Fruit fly (Drosophila melanogaster): ENCODE measurements around the gene CG9521.
A peak's percentile ranks its signal among the peaks of the same experiment; 100 is the strongest.

Gene CG9521

DNA sequence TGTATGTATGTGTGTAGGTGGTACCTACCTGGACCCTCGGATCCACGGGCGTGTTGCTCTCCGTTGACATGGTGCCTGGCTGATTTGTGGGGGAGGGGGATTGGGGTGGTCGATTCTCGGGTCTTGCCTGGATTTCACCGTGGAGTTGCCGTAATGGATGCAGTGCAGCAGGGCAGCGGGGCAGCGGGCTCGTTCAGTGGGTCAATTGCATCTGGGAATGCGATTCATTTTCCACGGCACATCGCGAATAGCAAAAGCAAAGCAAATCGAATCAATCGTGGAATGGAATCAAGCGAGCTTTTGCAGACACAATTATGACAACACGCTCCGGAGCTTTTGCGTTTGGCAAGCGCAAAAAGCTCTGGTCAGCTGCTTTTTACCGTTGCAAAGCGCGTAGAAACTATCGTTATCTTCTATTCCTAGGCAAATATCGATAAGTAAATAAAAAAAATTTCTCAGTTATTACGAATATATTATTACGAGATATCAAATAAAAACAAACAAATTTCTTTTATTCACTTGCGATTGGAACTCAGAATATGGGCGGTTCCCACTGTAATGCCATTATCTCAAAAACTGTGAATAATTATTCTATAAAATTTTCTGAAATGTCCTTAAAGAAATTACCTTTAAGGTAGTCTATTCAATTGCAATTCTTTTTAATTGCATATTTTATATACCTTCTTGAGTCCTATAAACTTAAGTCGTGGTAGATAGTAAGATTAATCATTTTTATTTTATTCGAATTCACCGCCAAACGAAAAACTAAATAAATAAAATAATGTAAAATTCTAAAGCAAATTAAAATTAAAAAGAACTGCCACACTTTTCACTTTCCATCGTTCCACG is 21.1 kb downstream of the CG9521 start, which contains the start of gene CG14408 (continued):
- TF ChIP-seq kah (GFP tag; optimal IDR thresholded peaks at IDR 0.05): no peak
- TF ChIP-seq gcm2 (GFP tag; optimal IDR thresholded peaks at IDR 0.05): no peak
- TF ChIP-seq Ravus (GFP tag; IDR thresholded peaks at IDR 0.05): no peak
- peak; percentile 33; the same call in 2 of the 3 replicates for TF ChIP-seq knrl (GFP tag; IDR thresholded peaks at IDR 0.05; ENCODE audit: partially characterized antibody)
- TF ChIP-seq klu (GFP tag; IDR thresholded peaks at IDR 0.05): no peak
- no peak for TF ChIP-seq CG12744 (GFP tag; optimal IDR thresholded peaks at IDR 0.05)
- no peak for TF ChIP-seq tin (GFP tag; optimal IDR thresholded peaks at IDR 0.05)
- TF ChIP-seq CG17829 (tag; optimal IDR thresholded peaks at IDR 0.05): no peak
- peak; percentile 77 for TF ChIP-seq CG13287 (GFP tag; IDR thresholded peaks at IDR 0.05; ENCODE audit: partially characterized antibody)
- peak; percentile 5 for TF ChIP-seq CG2120 (GFP tag; optimal IDR thresholded peaks at IDR 0.05)
- no peak for TF ChIP-seq dpn (GFP tag; optimal IDR thresholded peaks at IDR 0.05)
- no peak for TF ChIP-seq cwo (GFP tag; optimal IDR thresholded peaks at IDR 0.05)
- TF ChIP-seq sna (GFP tag; IDR thresholded peaks at IDR 0.05; ENCODE audit: partially characterized antibody): peak; percentile 54
- TF ChIP-seq sob (GFP tag; IDR thresholded peaks at IDR 0.05): no peak
- no peak for TF ChIP-seq usp (GFP tag; optimal IDR thresholded peaks at IDR 0.05)
- TF ChIP-seq CG18476 (GFP tag; optimal IDR thresholded peaks at IDR 0.05): no peak
- TF ChIP-seq CG17328 (GFP tag; IDR thresholded peaks at IDR 0.05): no peak
- peak; percentile 11 for TF ChIP-seq CG30403 (GFP tag; optimal IDR thresholded peaks at IDR 0.05)
- no peak for TF ChIP-seq CG10147 (GFP tag; optimal IDR thresholded peaks at IDR 0.05)
- no peak for TF ChIP-seq CG1792 (GFP tag; optimal IDR thresholded peaks at IDR 0.05)
- peak; percentile 10 for TF ChIP-seq CG7556 (GFP tag; optimal IDR thresholded peaks at IDR 0.05)
- no peak for TF ChIP-seq CG4328 (GFP tag; optimal IDR thresholded peaks at IDR 0.05)
- TF ChIP-seq CG10267 (tag; optimal IDR thresholded peaks at IDR 0.05): peak; percentile 25
- TF ChIP-seq Hsf (GFP tag; optimal IDR thresholded peaks at IDR 0.05): no peak
- peak; percentile 53; the same call in 1 of the 2 replicates for TF ChIP-seq MBD-R2 (GFP tag; IDR thresholded peaks at IDR 0.05)
- peak; percentile 4 for TF ChIP-seq sug (tag; optimal IDR thresholded peaks at IDR 0.05)
- peak; percentile 9 for TF ChIP-seq Deaf1 (tag; optimal IDR thresholded peaks at IDR 0.05)
- no peak for TF ChIP-seq pnt (GFP tag; optimal IDR thresholded peaks at IDR 0.05)
- TF ChIP-seq CG18011 (GFP tag; optimal IDR thresholded peaks at IDR 0.05): no peak
- peak; percentile 76 for TF ChIP-seq CTCF (GFP tag; optimal IDR thresholded peaks at IDR 0.05)
- TF ChIP-seq CG11085 (GFP tag; IDR thresholded peaks at IDR 0.05): no peak
- peak; percentile 20 for TF ChIP-seq BtbVII (GFP tag; optimal IDR thresholded peaks at IDR 0.05)
- TF ChIP-seq CoRest (tag; optimal IDR thresholded peaks at IDR 0.05): peak; percentile 12
- peak; percentile 40 for TF ChIP-seq CG2116 (GFP tag; optimal IDR thresholded peaks at IDR 0.05)
- peak; percentile 45 for TF ChIP-seq CG12391 (tag; optimal IDR thresholded peaks at IDR 0.05)
- TF ChIP-seq BEAF-32 (GFP tag; optimal IDR thresholded peaks at IDR 0.05): peak; percentile 66
- TF ChIP-seq Bgb (GFP tag; IDR thresholded peaks at IDR 0.05; ENCODE audit: partially characterized antibody): peak; percentile 43
- peak; percentile 40; the same call in 1 of the 3 replicates for TF ChIP-seq zen2 (GFP tag; IDR thresholded peaks at IDR 0.05; ENCODE audit: partially characterized antibody)
- TF ChIP-seq tgo (GFP tag; IDR thresholded peaks at IDR 0.05): no peak
- TF ChIP-seq D19A (tag; optimal IDR thresholded peaks at IDR 0.05): no peak
- TF ChIP-seq seq (GFP tag; IDR thresholded peaks at IDR 0.05): no peak
- TF ChIP-seq kni (GFP tag; optimal IDR thresholded peaks at IDR 0.05): no peak
- no peak for TF ChIP-seq Mrtf (GFP tag; IDR thresholded peaks at IDR 0.05)
- no peak for TF ChIP-seq eyg (GFP tag; optimal IDR thresholded peaks at IDR 0.05)
- peak; percentile 67 for TF ChIP-seq MESR4 (GFP tag; optimal IDR thresholded peaks at IDR 0.05)
- no peak for TF ChIP-seq D (optimal IDR thresholded peaks at IDR 0.05)
- TF ChIP-seq D (GFP tag; optimal IDR thresholded peaks at IDR 0.05): no peak
- peak; percentile 55 for TF ChIP-seq sens (GFP tag)
- TF ChIP-seq CG6813 (GFP tag; optimal IDR thresholded peaks at IDR 0.05): no peak
- peak; percentile 6 for TF ChIP-seq CG15269 (tag; optimal IDR thresholded peaks at IDR 0.05)

All from whole organism, embryonic.